Worm (Caenorhabditis elegans): ENCODE results near the gene B0304.4.
A peak's percentile ranks its signal among the peaks of the same experiment; 100 is the strongest.

The B0304.4 gene

ce11 chrII:4505097-4505626, 17.9 kb downstream of the B0304.4 start, which contains the start of gene camt-1:
TSS of gene camt-1 (minus strand) at chrII:4505147.
- TF ChIP-seq zip-2 (tag; optimal IDR thresholded peaks at IDR 0.05) (no peak), F37D6.2 (tag; optimal IDR thresholded peaks at IDR 0.05) (no peak), fkh-10 (GFP tag; optimal IDR thresholded peaks at IDR 0.05) (no peak), ZK546.5 (tag; optimal IDR thresholded peaks at IDR 0.05) (no peak), sdz-12 (GFP tag; optimal IDR thresholded peaks at IDR 0.05) (no peak), R02D3.7 (tag; optimal IDR thresholded peaks at IDR 0.05) (no peak), lsy-2 (tag; optimal IDR thresholded peaks at IDR 0.05) (no peak), Y48G9A.11 (GFP tag; IDR thresholded peaks at IDR 0.05) (no peak), zfp-3 (GFP tag; conservative IDR thresholded peaks at IDR 0.05) (no peak), nhr-41 (GFP tag; IDR thresholded peaks at IDR 0.05) (no peak)

- TF ChIP-seq php-3 (GFP tag; IDR thresholded peaks at IDR 0.05) (0 out of 2 replicates have a peak, but pooled peaks have one; percentile 53), tra-1 (GFP tag; IDR thresholded peaks at IDR 0.05) (0 out of 2 replicates have a peak, but pooled peaks have one; percentile 41), vab-7 (GFP tag; IDR thresholded peaks at IDR 0.05) (no peak), daf-16 (GFP tag; optimal IDR thresholded peaks at IDR 0.05) (no peak), daf-16 (tag; optimal IDR thresholded peaks at IDR 0.05) (peak; percentile 27), lin-38 (GFP tag; IDR thresholded peaks at IDR 0.05) (no peak), lsy-2 (tag; optimal IDR thresholded peaks at IDR 0.05) (no peak), nhr-28 (tag; optimal IDR thresholded peaks at IDR 0.05) (peak; percentile 53), dve-1 (tag; optimal IDR thresholded peaks at IDR 0.05; ENCODE audit: insufficient read depth) (peak; percentile 17), madf-9 (GFP tag; conservative IDR thresholded peaks at IDR 0.05) (no peak), dmd-6 (GFP tag; IDR thresholded peaks at IDR 0.05) (peak; percentile 45), arid-1 (GFP tag; conservative IDR thresholded peaks at IDR 0.05) (no peak), pqm-1 (tag; optimal IDR thresholded peaks at IDR 0.05) (peak; percentile 40)
Measured at ce11 chrII:4495844-4496243, 27.2 kb downstream of the B0304.4 start.

- TF ChIP-seq zip-11 (GFP tag; IDR thresholded peaks at IDR 0.05) (no peak), ctbp-1 (GFP tag; IDR thresholded peaks at IDR 0.05) (0 out of 2 replicates have a peak, but pooled peaks have one; percentile 35), vab-7 (GFP tag; IDR thresholded peaks at IDR 0.05) (no peak), hlh-30 (tag; optimal IDR thresholded peaks at IDR 0.05; ENCODE audit: insufficient read depth) (peak; percentile 15), lsy-2 (tag; optimal IDR thresholded peaks at IDR 0.05) (peak in 1 of 2 experiments; percentile 7), dmd-6 (GFP tag; IDR thresholded peaks at IDR 0.05) (no peak), daf-16 (GFP tag; optimal IDR thresholded peaks at IDR 0.05) (peak in 1 of 2 experiments; percentile 49), daf-16 (tag; optimal IDR thresholded peaks at IDR 0.05) (no peak), nhr-11 (tag; optimal IDR thresholded peaks at IDR 0.05) (peak; percentile 60), hlh-11 (tag; optimal IDR thresholded peaks at IDR 0.05) (peak; percentile 56), daf-19 (GFP tag; conservative IDR thresholded peaks at IDR 0.05) (0 out of 2 replicates have a peak, but pooled peaks have one; percentile 30)
Measured at ce11 chrII:4494532-4494931, 28.5 kb downstream of the B0304.4 start.

- TF ChIP-seq dve-1 (tag; optimal IDR thresholded peaks at IDR 0.05; ENCODE audit: insufficient read depth) (no peak), ztf-11 (tag; optimal IDR thresholded peaks at IDR 0.05) (no peak), lin-13 (GFP tag; optimal IDR thresholded peaks at IDR 0.05) (no peak), lin-38 (GFP tag; IDR thresholded peaks at IDR 0.05) (no peak), nhr-102 (tag; optimal IDR thresholded peaks at IDR 0.05) (no peak), zip-11 (GFP tag; IDR thresholded peaks at IDR 0.05) (no peak), nhr-77 (tag; optimal IDR thresholded peaks at IDR 0.05) (no peak), rbr-2 (tag; optimal IDR thresholded peaks at IDR 0.05) (no peak), hlh-30 (tag; optimal IDR thresholded peaks at IDR 0.05; ENCODE audit: insufficient read depth) (no peak), sdz-12 (GFP tag; optimal IDR thresholded peaks at IDR 0.05) (no peak), ZK546.5 (tag; optimal IDR thresholded peaks at IDR 0.05) (no peak), gei-8 (GFP tag; optimal IDR thresholded peaks at IDR 0.05) (no peak), daf-12 (tag; optimal IDR thresholded peaks at IDR 0.05) (no peak), daf-19 (GFP tag; conservative IDR thresholded peaks at IDR 0.05) (no peak), nhr-28 (tag; optimal IDR thresholded peaks at IDR 0.05) (no peak)
Measured at ce11 chrII:4490729-4491128, 32.3 kb downstream of the B0304.4 start, which contains the start of gene T05C1.5. TSS of gene T05C1.5 (minus strand) at chrII:4490829.

All from whole organism, L4 larva.